Worm (Caenorhabditis elegans): ENCODE measurements around the gene T04C9.1.
"Not testable (repeated sequence)": the region's sequence is repeated elsewhere in the genome, so short reads cannot be mapped to it uniquely, and the experiment has no call there.

The T04C9.1 gene

DNA sequence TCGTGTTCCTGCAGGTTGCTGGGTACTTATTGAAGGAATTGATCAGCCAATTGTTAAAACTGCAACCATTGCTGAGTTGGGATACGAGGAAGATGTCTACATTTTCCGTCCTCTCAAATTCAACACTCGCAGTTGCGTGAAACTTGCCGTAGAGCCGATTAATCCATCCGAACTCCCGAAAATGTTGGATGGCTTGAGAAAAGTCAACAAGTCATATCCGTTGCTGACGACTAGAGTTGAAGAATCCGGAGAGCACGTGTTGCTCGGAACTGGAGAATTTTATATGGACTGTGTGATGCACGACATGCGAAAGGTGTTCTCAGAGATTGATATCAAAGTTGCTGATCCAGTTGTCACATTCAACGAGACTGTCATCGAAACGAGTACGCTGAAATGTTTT lies 18.3 kb downstream of the T04C9.1 start:
- TF ChIP-seq elt-3 (tag; optimal IDR thresholded peaks at IDR 0.05) (no peak), lin-14 (GFP tag; optimal IDR thresholded peaks at IDR 0.05) (no peak), xbp-1 (tag; optimal IDR thresholded peaks at IDR 0.05) (no peak)

DNA sequence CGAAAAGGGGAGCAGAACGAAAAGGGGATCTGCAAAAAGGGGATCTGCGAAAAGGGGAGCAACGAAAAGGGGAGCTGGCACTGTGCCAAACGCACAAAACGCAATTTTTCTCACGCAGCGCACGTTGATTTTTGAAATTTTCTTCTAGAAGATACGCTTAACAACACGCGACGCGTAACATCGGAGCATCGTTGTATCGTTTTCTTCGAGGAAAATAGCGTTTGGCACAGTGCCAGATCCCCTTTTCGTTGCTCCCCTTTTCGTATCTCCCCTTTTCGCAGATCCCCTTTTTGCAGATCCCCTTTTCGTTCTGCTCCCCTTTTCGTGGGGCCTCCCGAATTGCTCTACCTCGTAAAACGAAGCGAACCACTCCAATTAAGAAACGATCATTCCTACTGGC lies 20.0 kb downstream of the T04C9.1 start:
- TF ChIP-seq xbp-1 (tag; optimal IDR thresholded peaks at IDR 0.05) (peak; percentile 2), nhr-19 (GFP tag; conservative IDR thresholded peaks at IDR 0.05) (peak; percentile 33; the same call in 1 of the 2 replicates), nhr-47 (tag; optimal IDR thresholded peaks at IDR 0.05) (peak; percentile 46), unc-86 (tag; optimal IDR thresholded peaks at IDR 0.05) (peak; percentile 24), rnt-1 (tag; optimal IDR thresholded peaks at IDR 0.05) (peak; percentile 41), efl-1 (optimal IDR thresholded peaks at IDR 0.05) (peak in 1 of 2 experiments; percentile 27), snu-23 (GFP tag; optimal IDR thresholded peaks at IDR 0.05) (peak; percentile 7), nhr-71 (tag; optimal IDR thresholded peaks at IDR 0.05) (peak; percentile 41), ztf-11 (tag; optimal IDR thresholded peaks at IDR 0.05) (peak in 1 of 2 experiments; percentile 20), dsc-1 (tag; optimal IDR thresholded peaks at IDR 0.05) (peak; percentile 1)
- not testable (repeated sequence) for TF ChIP-seq efl-1 (GFP tag; optimal IDR thresholded peaks at IDR 0.05 in 1 of 2)

DNA sequence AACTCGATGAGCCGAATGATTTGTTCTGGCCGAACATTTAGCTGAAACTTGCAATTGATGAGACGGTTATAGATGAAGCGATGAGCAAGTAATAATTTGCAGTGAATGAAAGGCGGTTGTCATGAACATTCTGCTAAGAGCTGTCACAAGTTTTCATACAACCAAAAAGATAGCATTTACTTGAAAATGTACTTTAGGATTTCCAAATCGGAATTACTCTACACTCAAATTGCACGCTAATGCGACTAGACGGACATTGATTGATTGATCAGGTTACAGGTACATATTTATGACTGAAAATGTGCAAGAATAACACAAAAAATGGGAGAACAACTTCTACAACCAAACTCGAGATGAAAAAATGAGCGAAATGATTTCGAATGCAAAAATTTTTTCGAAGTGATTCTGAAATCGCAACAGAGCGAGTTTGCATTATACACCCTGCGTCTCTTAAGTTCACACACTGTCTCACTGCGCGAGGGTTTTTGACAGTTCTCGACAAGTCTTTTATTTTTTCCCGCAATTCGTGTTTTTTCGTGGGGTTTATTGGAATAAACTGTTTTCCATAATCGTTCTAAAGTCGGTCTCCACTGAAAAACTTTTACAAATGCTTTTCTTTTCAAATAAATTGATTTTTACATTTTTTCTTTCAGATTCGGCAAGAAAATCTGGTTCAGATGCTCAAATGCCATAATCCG lies 26.6 kb downstream of the T04C9.1 start, which contains the start of the genes npp-10 and cyk-3:
Gene npp-10 (minus strand): TSS at position 51 of the 698 bp plus-strand sequence.
Gene cyk-3 (plus strand): TSS at position 648 of the 698 bp plus-strand sequence.
- TF ChIP-seq irx-1 (tag; optimal IDR thresholded peaks at IDR 0.05): peak; percentile 29
- TF ChIP-seq tbx-2 (tag; optimal IDR thresholded peaks at IDR 0.05): no peak
- no peak for TF ChIP-seq ces-1 (GFP tag; optimal IDR thresholded peaks at IDR 0.05)
- TF ChIP-seq hlh-4 (tag; optimal IDR thresholded peaks at IDR 0.05): no peak
- no peak for TF ChIP-seq skn-1 (tag; optimal IDR thresholded peaks at IDR 0.05)
- no peak for TF ChIP-seq hpl-2 (GFP tag; optimal IDR thresholded peaks at IDR 0.05)
- no peak for TF ChIP-seq ets-5 (GFP tag; IDR thresholded peaks at IDR 0.05)
- TF ChIP-seq nhr-90 (tag; optimal IDR thresholded peaks at IDR 0.05; ENCODE audit: poor library complexity): no peak
- no peak for TF ChIP-seq ztf-4 (tag; optimal IDR thresholded peaks at IDR 0.05)
- TF ChIP-seq dpl-1 (GFP tag; optimal IDR thresholded peaks at IDR 0.05): peak; percentile 57 to 74 (median 71)
- TF ChIP-seq nhr-19 (GFP tag; conservative IDR thresholded peaks at IDR 0.05): peak; percentile 44
- peak; percentile 59 for TF ChIP-seq F16B12.6 (tag; optimal IDR thresholded peaks at IDR 0.05)
- peak; percentile 1 for TF ChIP-seq dsc-1 (tag; optimal IDR thresholded peaks at IDR 0.05)
- peak; percentile 24; the same call in 1 of the 2 replicates for TF ChIP-seq isw-1 (GFP tag; IDR thresholded peaks at IDR 0.05)
- no peak for TF ChIP-seq Y116A8C.19 (tag; optimal IDR thresholded peaks at IDR 0.05; ENCODE audit: borderline replicate concordance)
- TF ChIP-seq nhr-47 (tag; optimal IDR thresholded peaks at IDR 0.05): no peak
- no peak for TF ChIP-seq ceh-8 (GFP tag; optimal IDR thresholded peaks at IDR 0.05)
- no peak for TF ChIP-seq lir-3 (tag; optimal IDR thresholded peaks at IDR 0.05; ENCODE audit: poor library complexity)
- no peak for TF ChIP-seq nhr-71 (tag; optimal IDR thresholded peaks at IDR 0.05)
- no peak for TF ChIP-seq mef-2 (tag; optimal IDR thresholded peaks at IDR 0.05)
- no peak for TF ChIP-seq pag-3 (tag; optimal IDR thresholded peaks at IDR 0.05; ENCODE audit: borderline replicate concordance, insufficient read depth)
- no peak for TF ChIP-seq ama-1 (optimal IDR thresholded peaks at IDR 0.05)
- TF ChIP-seq sup-37 (GFP tag; optimal IDR thresholded peaks at IDR 0.05): no peak
- no peak for TF ChIP-seq unc-86 (tag; optimal IDR thresholded peaks at IDR 0.05)
- no peak for TF ChIP-seq unc-62 (GFP tag; optimal IDR thresholded peaks at IDR 0.05)
- peak; percentile 61 for TF ChIP-seq lin-15B (tag; optimal IDR thresholded peaks at IDR 0.05)
- TF ChIP-seq nhr-20 (tag; optimal IDR thresholded peaks at IDR 0.05): peak; percentile 32
- TF ChIP-seq hlh-17 (GFP tag; optimal IDR thresholded peaks at IDR 0.05; ENCODE audit: borderline replicate concordance): no peak
- no peak for TF ChIP-seq fkh-10 (GFP tag; optimal IDR thresholded peaks at IDR 0.05)
- no peak for TF ChIP-seq egl-27 (tag; optimal IDR thresholded peaks at IDR 0.05)
- no peak for TF ChIP-seq fkh-8 (tag; optimal IDR thresholded peaks at IDR 0.05)
- no peak for TF ChIP-seq zip-4 (GFP tag; optimal IDR thresholded peaks at IDR 0.05)
- TF ChIP-seq rnt-1 (tag; optimal IDR thresholded peaks at IDR 0.05): peak; percentile 64
- peak; percentile 35 for TF ChIP-seq swsn-7 (tag; optimal IDR thresholded peaks at IDR 0.05)
- TF ChIP-seq lin-35 (GFP tag; optimal IDR thresholded peaks at IDR 0.05): peak; percentile 63 to 77
- no peak for TF ChIP-seq nhr-11 (tag; optimal IDR thresholded peaks at IDR 0.05)
- no peak for TF ChIP-seq nhr-237 (tag; optimal IDR thresholded peaks at IDR 0.05)
- peak in 1 of 2 experiments; percentile 78 for TF ChIP-seq lsy-2 (tag; optimal IDR thresholded peaks at IDR 0.05)
- TF ChIP-seq snu-23 (GFP tag; optimal IDR thresholded peaks at IDR 0.05): peak; percentile 58
- no peak for TF ChIP-seq elt-2 (tag; optimal IDR thresholded peaks at IDR 0.05)
